Worm (Caenorhabditis elegans) whole organism, early embryonic: ENCODE results near the gene T09B9.1.
A peak's percentile ranks its signal among the peaks of the same experiment; 100 is the strongest.

ENCODE experiments used
- B0310.2 ChIP-seq: sonication (generic microtip); optimal IDR thresholded peaks from 2 replicates; lab custom pipeline; 2016; ENCODE audit warnings: mild to moderate bottlenecking, missing genetic modification characterization, missing compliant biosample characterization
- F13C5.2 ChIP-seq: sonication (generic microtip); optimal IDR thresholded peaks from 2 replicates; lab custom pipeline; 2017; ENCODE audit warnings: mild to moderate bottlenecking, missing genetic modification characterization, inconsistent platforms, missing compliant biosample characterization
- aly-1 ChIP-seq: sonication (generic microtip); optimal IDR thresholded peaks from 2 replicates; lab custom pipeline; 2016; ENCODE audit warnings: missing genetic modification characterization, missing compliant biosample characterization
- ama-1 ChIP-seq: fragments of 150-350 bp; optimal IDR thresholded peaks from 2 replicates; lab custom pipeline; 2014
- ceh-13 ChIP-seq: fragments of 200-800 bp; sonication (Bioruptor generic); optimal IDR thresholded peaks from 2 replicates; lab custom pipeline; 2018; ENCODE audit warnings: mild to moderate bottlenecking, missing genetic modification characterization, missing compliant biosample characterization
- ceh-36 ChIP-seq: sonication (generic microtip); optimal IDR thresholded peaks from 2 replicates; lab custom pipeline; 2016; ENCODE audit warnings: missing genetic modification characterization, inconsistent platforms, missing compliant biosample characterization
- ets-7 ChIP-seq: sonication (generic microtip); optimal IDR thresholded peaks from 2 replicates; lab custom pipeline; 2016; ENCODE audit warnings: missing genotype, missing genetic modification characterization, missing compliant biosample characterization
- flt-1 ChIP-seq: fragments of 200-800 bp; sonication (Bioruptor generic); IDR thresholded peaks from 2 replicates; pipeline ENCODE4 v1.3.6; 2022; ENCODE audit warnings: missing genetic modification characterization, missing compliant biosample characterization
- hmbx-1 ChIP-seq: sonication (generic microtip); optimal IDR thresholded peaks from 2 replicates; lab custom pipeline; 2016; ENCODE audit warnings: mild to moderate bottlenecking, missing genetic modification characterization, missing compliant biosample characterization
- hmg-4 ChIP-seq: fragments of 200-800 bp; sonication (Bioruptor generic); optimal IDR thresholded peaks from 2 replicates; lab custom pipeline; 2018; ENCODE audit warnings: mild to moderate bottlenecking, missing genetic modification characterization, missing compliant biosample characterization
- hnd-1 ChIP-seq: sonication (generic microtip); optimal IDR thresholded peaks from 2 replicates; lab custom pipeline; 2016; ENCODE audit warnings: missing genetic modification characterization, missing compliant biosample characterization
- pes-1 ChIP-seq: fragments of 200-800 bp; sonication (Bioruptor generic); IDR thresholded peaks from 2 replicates; pipeline ENCODE4 v1.3.6; 2022; ENCODE audit warnings: missing genetic modification reagents, missing genetic modification characterization, missing compliant biosample characterization
- scrt-1 ChIP-seq: fragments of 200-800 bp; sonication (Bioruptor generic); IDR thresholded peaks from 2 replicates; pipeline ENCODE4 v1.3.6; 2022; ENCODE audit warnings: missing genetic modification characterization, missing compliant biosample characterization
- sea-1 ChIP-seq: fragments of 200-800 bp; sonication (Bioruptor generic); conservative IDR thresholded peaks from 2 replicates; pipeline ENCODE4 v1.3.6; 2022; ENCODE audit warnings: missing genetic modification characterization, missing compliant biosample characterization
- tbx-11 ChIP-seq: fragments of 200-800 bp; sonication (Bioruptor generic); IDR thresholded peaks from 2 replicates; pipeline ENCODE4 v1.3.6; 2022; ENCODE audit warnings: missing genetic modification characterization, missing compliant biosample characterization
- tbx-37 ChIP-seq: fragments of 200-800 bp; sonication (Bioruptor generic); conservative IDR thresholded peaks from 2 replicates; pipeline ENCODE4 v1.3.6; 2022; ENCODE audit warnings: missing genetic modification reagents, missing genetic modification characterization, missing compliant biosample characterization
- tra-4 ChIP-seq: sonication (generic microtip); optimal IDR thresholded peaks from 2 replicates; lab custom pipeline; 2017; ENCODE audit warnings: missing genetic modification characterization, missing compliant biosample characterization

T09B9.1 gene

DNA sequence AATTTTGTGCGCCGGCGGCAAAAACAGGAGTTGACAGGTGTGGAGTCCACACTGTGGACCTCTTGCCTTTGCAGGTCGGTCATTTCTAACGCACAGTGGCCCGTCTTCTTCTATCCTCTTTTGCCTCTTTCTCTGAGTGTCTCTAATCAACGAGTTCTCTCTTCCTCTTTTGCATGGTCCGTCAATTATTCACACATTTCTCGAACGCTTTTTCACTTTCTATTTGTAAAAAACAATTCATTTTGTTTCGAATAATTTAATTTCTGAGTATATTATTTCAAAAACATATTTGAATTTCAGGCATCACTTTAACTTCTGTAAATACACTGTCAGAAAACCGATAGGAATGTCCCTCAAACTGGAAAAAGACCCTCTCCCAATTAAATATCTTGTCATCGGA lies at the start of gene T09B9.1:
T09B9.1 (plus strand) TSS at position 301 of the 400 bp plus-strand sequence.
- no peak for TF ChIP-seq aly-1 (tag; lab: Kevin White, UChicago)
- TF ChIP-seq pes-1, result no peak
- no peak for TF ChIP-seq ama-1 (lab: Kevin White, UChicago)
- no peak for TF ChIP-seq tbx-11 (GFP tag; lab: Robert Waterston, UW)
- TF ChIP-seq ets-7 (tag; lab: Kevin White, UChicago), result no peak
- TF ChIP-seq tra-4 (tag; lab: Kevin White, UChicago), result no peak
- no peak for TF ChIP-seq hnd-1 (tag; lab: Kevin White, UChicago)

DNA sequence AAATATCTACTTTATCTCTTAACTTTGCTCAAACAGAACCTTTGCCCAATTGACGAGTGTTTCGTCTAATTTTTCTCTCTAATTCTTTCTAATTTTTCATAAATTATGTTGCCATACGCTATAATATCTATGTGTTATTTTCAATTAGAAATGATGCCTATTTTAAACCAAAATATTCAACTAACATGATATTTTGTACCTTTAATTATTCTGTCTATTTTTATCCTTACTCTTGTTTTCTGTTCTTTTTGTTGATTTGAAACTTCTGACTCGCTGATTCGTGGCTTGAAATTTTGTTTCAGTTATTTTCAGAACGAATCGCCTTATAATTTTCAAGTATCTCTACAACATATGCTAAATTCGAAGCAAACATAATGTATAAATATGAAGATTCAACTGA lies 47.6 kb upstream of the T09B9.1 start, which contains the start of gene F15G9.6:
F15G9.6 (plus strand) TSS at position 301 of the 400 bp plus-strand sequence.
- no peak for TF ChIP-seq hmbx-1
- TF ChIP-seq aly-1 (tag; lab: Kevin White, UChicago), result no peak
- no peak for TF ChIP-seq pes-1
- no peak for TF ChIP-seq scrt-1 (GFP tag; lab: Robert Waterston, UW)
- no peak for TF ChIP-seq tbx-37
- no peak for TF ChIP-seq tra-4 (tag; lab: Kevin White, UChicago)
- TF ChIP-seq sea-1 (GFP tag; lab: Robert Waterston, UW), result no peak
- no peak for TF ChIP-seq ets-7 (tag; lab: Kevin White, UChicago)
- TF ChIP-seq B0310.2 (tag; lab: Kevin White, UChicago), result no peak
- no peak for TF ChIP-seq hnd-1 (tag; lab: Kevin White, UChicago)
- no peak for TF ChIP-seq ama-1 (lab: Kevin White, UChicago)
- no peak for TF ChIP-seq tbx-11 (GFP tag; lab: Robert Waterston, UW)
- no peak for TF ChIP-seq hmg-4 (GFP tag; lab: Kevin White, UChicago)
- no peak for TF ChIP-seq ceh-36 (tag; lab: Kevin White, UChicago)

DNA sequence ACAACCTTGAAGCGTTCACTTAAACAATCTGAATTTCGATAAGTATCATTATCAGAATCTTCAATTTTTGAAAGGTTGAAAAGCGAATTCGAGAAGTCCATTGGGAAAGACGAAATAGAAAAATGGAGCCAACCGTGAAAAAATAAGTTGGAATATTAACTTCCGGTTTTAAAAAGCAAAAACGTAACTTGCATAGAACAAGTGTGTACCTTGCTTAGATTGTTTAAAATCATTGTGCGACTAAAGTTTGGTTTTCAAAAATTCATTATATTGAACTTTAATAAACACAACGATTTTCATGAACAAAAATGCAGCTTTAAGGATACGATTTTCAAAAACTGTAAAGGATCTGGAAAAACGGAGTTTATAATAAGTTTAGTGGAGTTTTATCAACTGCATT lies 43.5 kb upstream of the T09B9.1 start, which contains the start of gene F15G9.2:
F15G9.2 (minus strand) TSS at position 101 of the 400 bp plus-strand sequence.
- TF ChIP-seq sea-1 (GFP tag; lab: Robert Waterston, UW), result no peak

DNA sequence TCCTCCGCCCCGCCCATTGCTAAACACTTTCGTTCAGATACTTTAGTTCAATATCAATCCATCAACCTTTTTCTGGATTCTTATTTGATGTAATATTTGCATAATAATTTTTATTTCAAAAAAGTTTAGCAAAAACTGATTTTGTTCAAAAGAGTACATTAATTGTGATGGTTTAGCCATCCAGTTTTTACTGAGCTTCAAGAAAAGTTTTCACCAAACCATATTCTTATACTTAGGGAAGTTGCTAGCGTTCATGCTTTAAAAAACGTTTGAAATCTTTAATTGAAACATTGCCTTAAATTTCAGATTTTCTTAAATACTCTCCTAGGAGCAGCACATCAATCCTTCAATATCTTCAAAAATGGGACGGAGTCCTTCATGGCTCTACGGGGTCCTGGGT lies 39.8 kb upstream of the T09B9.1 start, which contains the start of gene him-4:
him-4 (plus strand) TSS at position 301 of the 400 bp plus-strand sequence.
- TF ChIP-seq hmbx-1, result no peak
- TF ChIP-seq aly-1 (tag; lab: Kevin White, UChicago), result no peak
- no peak for TF ChIP-seq tbx-11 (GFP tag; lab: Robert Waterston, UW)
- no peak for TF ChIP-seq flt-1 (GFP tag; lab: Robert Waterston, UW)
- TF ChIP-seq ama-1 (lab: Kevin White, UChicago), result no peak
- no peak for TF ChIP-seq ets-7 (tag; lab: Kevin White, UChicago)
- no peak for TF ChIP-seq ceh-36 (tag; lab: Kevin White, UChicago)
- TF ChIP-seq hnd-1 (tag; lab: Kevin White, UChicago), result no peak
- no peak for TF ChIP-seq tra-4 (tag; lab: Kevin White, UChicago)
- TF ChIP-seq hmg-4 (GFP tag; lab: Kevin White, UChicago), result no peak
- no peak for TF ChIP-seq F13C5.2 (tag; lab: Kevin White, UChicago)

DNA sequence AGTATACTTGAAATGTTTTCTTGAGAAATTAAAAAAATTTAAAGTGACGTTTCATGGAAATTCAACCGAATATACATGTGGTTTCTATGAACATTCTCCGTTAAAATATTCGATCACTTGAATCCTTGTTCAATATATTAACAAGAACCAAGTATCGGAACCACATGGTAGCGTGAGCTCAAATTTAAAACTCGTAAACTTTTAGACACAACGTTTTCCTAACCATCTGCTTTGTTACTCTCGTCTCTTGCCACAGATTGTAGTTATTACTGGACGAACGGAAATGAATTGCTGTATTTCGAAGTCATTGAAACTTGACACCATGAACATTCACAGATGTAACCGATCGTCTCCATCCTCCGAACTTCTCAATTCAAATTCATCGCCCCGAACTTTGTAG lies 38.0 kb upstream of the T09B9.1 start:
- TF ChIP-seq B0310.2 (tag; lab: Kevin White, UChicago), result no peak
- no peak for TF ChIP-seq scrt-1 (GFP tag; lab: Robert Waterston, UW)
- no peak for TF ChIP-seq ama-1 (lab: Kevin White, UChicago)
- no peak for TF ChIP-seq flt-1 (GFP tag; lab: Robert Waterston, UW)
- TF ChIP-seq tbx-11 (GFP tag; lab: Robert Waterston, UW), result no peak
- no peak for TF ChIP-seq tra-4 (tag; lab: Kevin White, UChicago)
- TF ChIP-seq tbx-37, result no peak
- no peak for TF ChIP-seq ceh-36 (tag; lab: Kevin White, UChicago)
- no peak for TF ChIP-seq hnd-1 (tag; lab: Kevin White, UChicago)
- TF ChIP-seq ceh-13 (GFP tag; lab: Kevin White, UChicago), result no peak

DNA sequence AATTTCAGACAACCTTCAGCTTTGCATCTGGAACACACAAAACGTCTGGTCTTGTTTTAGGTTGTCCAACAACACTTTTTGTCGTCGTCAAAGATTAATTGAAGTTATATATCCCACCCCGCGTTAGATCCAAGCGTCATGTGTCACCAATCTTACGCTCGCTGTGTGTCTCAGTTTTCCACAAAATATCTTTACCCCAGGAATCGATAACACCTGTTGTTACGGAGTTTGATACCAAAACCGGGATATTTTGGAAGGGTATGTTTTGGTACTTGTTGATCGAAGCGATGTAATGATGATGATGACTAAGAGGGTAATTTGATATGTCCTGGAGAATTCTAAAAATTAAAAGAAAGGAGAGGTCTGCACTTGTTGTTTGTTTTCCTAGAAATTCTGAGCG lies 21.6 kb upstream of the T09B9.1 start:
- no peak for TF ChIP-seq tbx-37
- no peak for TF ChIP-seq flt-1 (GFP tag; lab: Robert Waterston, UW)
- no peak for TF ChIP-seq ama-1 (lab: Kevin White, UChicago)
- TF ChIP-seq scrt-1 (GFP tag; lab: Robert Waterston, UW), result no peak
- TF ChIP-seq aly-1 (tag; lab: Kevin White, UChicago), result no peak

DNA sequence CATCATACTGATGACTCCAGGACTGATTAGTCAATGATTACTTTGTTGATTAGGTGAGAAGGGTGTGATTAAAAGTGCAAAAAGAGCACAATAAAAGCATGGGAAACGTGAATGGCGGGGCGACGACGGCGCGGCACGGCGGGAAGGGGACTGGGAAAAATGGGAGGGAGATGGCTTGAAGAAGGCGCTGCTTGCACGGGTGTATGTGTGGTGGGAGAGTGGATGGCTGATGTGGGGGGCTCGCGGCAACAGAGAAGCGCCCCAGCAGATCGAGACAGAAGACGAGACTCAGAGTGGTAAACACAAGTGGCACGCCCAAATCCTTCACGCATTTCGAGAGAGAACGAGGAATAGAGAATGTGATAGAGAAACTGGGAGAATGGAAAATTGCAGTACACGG lies 19.3 kb upstream of the T09B9.1 start, which contains the start of gene F15G9.5:
F15G9.5 (minus strand) TSS at position 159 of the 400 bp plus-strand sequence.
- no peak for TF ChIP-seq scrt-1 (GFP tag; lab: Robert Waterston, UW)
- TF ChIP-seq F13C5.2 (tag; lab: Kevin White, UChicago), result peak; percentile 49
- TF ChIP-seq ceh-36 (tag; lab: Kevin White, UChicago), result no peak
- TF ChIP-seq hmg-4 (GFP tag; lab: Kevin White, UChicago), result peak; percentile 32
- no peak for TF ChIP-seq sea-1 (GFP tag; lab: Robert Waterston, UW)
- TF ChIP-seq ama-1 (lab: Kevin White, UChicago), result no peak
- TF ChIP-seq hnd-1 (tag; lab: Kevin White, UChicago), result no peak
- TF ChIP-seq aly-1 (tag; lab: Kevin White, UChicago), result no peak
- TF ChIP-seq tra-4 (tag; lab: Kevin White, UChicago), result no peak
- no peak for TF ChIP-seq pes-1

DNA sequence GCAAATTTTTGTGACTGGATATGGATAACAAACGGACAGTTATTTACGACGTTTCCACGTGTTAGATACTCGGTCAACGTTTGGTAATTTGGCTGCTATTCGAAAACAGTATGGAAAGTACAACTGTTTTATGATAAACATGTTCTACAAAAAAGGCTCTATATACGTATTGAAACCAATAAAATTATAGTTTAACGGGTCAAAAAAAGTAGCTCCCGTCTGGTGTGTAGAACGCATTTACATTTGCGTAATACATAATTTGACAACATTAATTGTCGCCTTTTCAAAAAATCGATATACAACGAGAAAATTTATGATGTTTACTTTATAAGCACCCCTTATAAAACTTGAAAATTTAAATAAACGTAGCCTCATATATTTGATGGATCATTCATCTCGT lies 15.0 kb upstream of the T09B9.1 start:
- TF ChIP-seq hnd-1 (tag; lab: Kevin White, UChicago) (no peak), hmbx-1 (no peak), sea-1 (GFP tag; lab: Robert Waterston, UW) (no peak), scrt-1 (GFP tag; lab: Robert Waterston, UW) (no peak), pes-1 (no peak), tra-4 (tag; lab: Kevin White, UChicago) (no peak), aly-1 (tag; lab: Kevin White, UChicago) (no peak)
